Fruit fly (Drosophila melanogaster) whole organism, embryonic: ENCODE results near the gene CG10761.

Experiments used
- Ada2b ChIP-seq: fragments of 200-800 bp; sonication (Bioruptor generic); IDR thresholded peaks from 2 replicates; pipeline ENCODE4 v1.3.6; 2022; ENCODE audit warnings: missing biosample characterization, missing genetic modification characterization
- Antp ChIP-seq: fragments of 200-800 bp; sonication (Bioruptor generic); optimal IDR thresholded peaks from 3 replicates; lab custom pipeline; 2016; ENCODE audit warnings: missing biosample characterization, missing genetic modification characterization
- Atf-2 ChIP-seq: fragments of 200-800 bp; sonication (Bioruptor generic); optimal IDR thresholded peaks from 2 replicates; lab custom pipeline; 2016; ENCODE audit warnings: missing biosample characterization, missing genetic modification characterization
- BEAF-32 ChIP-seq: fragments of 200-800 bp; sonication (Bioruptor generic); optimal IDR thresholded peaks from 3 replicates; lab custom pipeline; 2017; ENCODE audit warnings: missing biosample characterization, missing genetic modification characterization, mild to moderate bottlenecking, moderate library complexity, missing genetic modification reagents
- CG10209 ChIP-seq: fragments of 200-800 bp; sonication (Bioruptor generic); optimal IDR thresholded peaks from 3 replicates; lab custom pipeline; 2017; ENCODE audit warnings: missing biosample characterization, mild to moderate bottlenecking, missing genetic modification characterization, missing genetic modification reagents
- CG12219 ChIP-seq: fragments of 200-800 bp; sonication (Bioruptor generic); optimal IDR thresholded peaks from 3 replicates; lab custom pipeline; 2018; ENCODE audit warnings: missing biosample characterization, mild to moderate bottlenecking, missing genetic modification characterization
- CG13296 ChIP-seq: fragments of 200-800 bp; sonication (Bioruptor generic); optimal IDR thresholded peaks from 3 replicates; lab custom pipeline; 2018; ENCODE audit warnings: missing biosample characterization, mild to moderate bottlenecking, missing genetic modification characterization
- CG13624 ChIP-seq: fragments of 200-800 bp; sonication (Bioruptor generic); optimal IDR thresholded peaks from 2 replicates; lab custom pipeline; 2016; ENCODE audit warnings: missing biosample characterization, missing genetic modification characterization
- CG14014 ChIP-seq: fragments of 200-800 bp; sonication (Bioruptor generic); IDR thresholded peaks from 2 replicates; pipeline ENCODE4 v1.3.6; 2022; ENCODE audit warnings: missing biosample characterization, missing genetic modification characterization
- CG15269 ChIP-seq: fragments of 200-800 bp; sonication (Bioruptor generic); optimal IDR thresholded peaks from 2 replicates; lab custom pipeline; 2018; ENCODE audit warnings: missing biosample characterization, mild to moderate bottlenecking, missing genetic modification characterization, moderate library complexity
- CG18262 ChIP-seq: fragments of 200-800 bp; optimal IDR thresholded peaks from 3 replicates; lab custom pipeline; 2019; ENCODE audit warnings: missing biosample characterization, mild to moderate bottlenecking, missing genetic modification characterization, moderate library complexity
- CG2199 ChIP-seq: fragments of 200-800 bp; sonication (Bioruptor generic); IDR thresholded peaks from 3 replicates; pipeline ENCODE4 v1.3.6; 2022; ENCODE audit warnings: missing biosample characterization, missing genetic modification characterization
- CG31388 ChIP-seq: fragments of 200-800 bp; sonication (Bioruptor generic); optimal IDR thresholded peaks from 2 replicates; lab custom pipeline; 2016; ENCODE audit warnings: missing biosample characterization, missing genetic modification characterization
- CG3407 ChIP-seq: fragments of 200-800 bp; sonication (Bioruptor generic); optimal IDR thresholded peaks from 2 replicates; lab custom pipeline; 2018; ENCODE audit warnings: missing biosample characterization, mild to moderate bottlenecking, missing genetic modification characterization
- CG34376 ChIP-seq: fragments of 200-800 bp; sonication (Bioruptor generic); optimal IDR thresholded peaks from 2 replicates; lab custom pipeline; 2018; ENCODE audit warnings: missing biosample characterization, mild to moderate bottlenecking, missing genetic modification characterization
- CG4820 ChIP-seq: fragments of 200-800 bp; sonication (Bioruptor generic); optimal IDR thresholded peaks from 3 replicates; lab custom pipeline; 2016; ENCODE audit warnings: missing biosample characterization, missing genetic modification characterization
- CG6654 ChIP-seq: fragments of 200-800 bp; sonication (Bioruptor generic); optimal IDR thresholded peaks from 2 replicates; lab custom pipeline; 2017; ENCODE audit warnings: missing biosample characterization, mild to moderate bottlenecking, missing genetic modification characterization
- CG6813 ChIP-seq: fragments of 200-800 bp; sonication (Bioruptor generic); optimal IDR thresholded peaks from 2 replicates; lab custom pipeline; 2017; ENCODE audit warnings: missing biosample characterization, missing genetic modification characterization, mild to moderate bottlenecking, moderate library complexity, missing genetic modification reagents
- CG8944 ChIP-seq: fragments of 200-800 bp; sonication (Bioruptor generic); optimal IDR thresholded peaks from 3 replicates; lab custom pipeline; 2016; ENCODE audit warnings: missing biosample characterization, missing genetic modification characterization
- CG9609 ChIP-seq: fragments of 200-800 bp; sonication (Bioruptor generic); optimal IDR thresholded peaks from 3 replicates; lab custom pipeline; 2016; ENCODE audit warnings: missing biosample characterization, missing genetic modification characterization
- CG9727 ChIP-seq: fragments of 200-800 bp; sonication (Bioruptor generic); optimal IDR thresholded peaks from 3 replicates; lab custom pipeline; 2017; ENCODE audit warnings: missing biosample characterization, mild to moderate bottlenecking, missing genetic modification characterization
- D ChIP-seq, 2 experiments: fragments of 200-800 bp in 1 of 2; fragments of >200 bp in 1 of 2; sonication (Bioruptor generic) in 1 of 2; optimal IDR thresholded peaks; 2 replicates in 1 of 2; 3 replicates in 1 of 2; lab custom pipeline; 2017; ENCODE audit warnings: mild to moderate bottlenecking in 1 of 2, missing biosample characterization in 1 of 2, missing genetic modification characterization in 1 of 2, missing genetic modification reagents in 1 of 2
- HLH54F ChIP-seq: fragments of 200-800 bp; sonication (Bioruptor generic); optimal IDR thresholded peaks from 3 replicates; lab custom pipeline; 2016; ENCODE audit warnings: missing biosample characterization, missing genetic modification characterization
- Hr51 ChIP-seq, 2 experiments: fragments of 200-800 bp; sonication (Bioruptor generic); optimal IDR thresholded peaks; 2 replicates in 1 of 2; 3 replicates in 1 of 2; lab custom pipeline; 2016 to 2018; ENCODE audit warnings: missing biosample characterization in 2 of 2, missing genetic modification characterization in 2 of 2, mild to moderate bottlenecking in 1 of 2, moderate library complexity in 1 of 2
- Neu2 ChIP-seq: fragments of 200-800 bp; sonication (Bioruptor generic); optimal IDR thresholded peaks from 3 replicates; lab custom pipeline; 2016; ENCODE audit warnings: missing biosample characterization, missing genetic modification characterization, borderline replicate concordance
- NfI ChIP-seq: fragments of 200-800 bp; sonication (Bioruptor generic); optimal IDR thresholded peaks from 3 replicates; lab custom pipeline; 2018; ENCODE audit warnings: missing biosample characterization, mild to moderate bottlenecking, missing genetic modification characterization, moderate library complexity
- Oli ChIP-seq: fragments of 200-800 bp; sonication (Bioruptor generic); optimal IDR thresholded peaks from 2 replicates; lab custom pipeline; 2018; ENCODE audit warnings: missing biosample characterization, mild to moderate bottlenecking, missing genetic modification characterization, moderate library complexity
- Opbp ChIP-seq: fragments of 200-800 bp; sonication (Bioruptor generic); IDR thresholded peaks from 3 replicates; pipeline ENCODE4 v1.3.6; 2022; ENCODE audit warnings: missing biosample characterization, missing genetic modification characterization; ENCODE audit not compliant: partially characterized antibody
- Sry-β ChIP-seq: fragments of 200-800 bp; sonication (Bioruptor generic); optimal IDR thresholded peaks from 2 replicates; lab custom pipeline; 2018; ENCODE audit warnings: missing biosample characterization, mild to moderate bottlenecking, missing genetic modification characterization, moderate library complexity
- Sry-δ ChIP-seq: fragments of 200-800 bp; sonication (Bioruptor generic); optimal IDR thresholded peaks from 2 replicates; lab custom pipeline; 2016; ENCODE audit warnings: missing biosample characterization, missing genetic modification characterization
- Usf ChIP-seq: fragments of 200-800 bp; sonication (Bioruptor generic); optimal IDR thresholded peaks from 2 replicates; lab custom pipeline; 2017; ENCODE audit warnings: missing genotype, missing biosample characterization, missing genetic modification characterization
- Xbp1 ChIP-seq: fragments of 200-800 bp; sonication (Bioruptor generic); optimal IDR thresholded peaks from 3 replicates; lab custom pipeline; 2016; ENCODE audit warnings: missing biosample characterization, mild to moderate bottlenecking, missing genetic modification characterization
- az2 ChIP-seq: fragments of 200-800 bp; sonication (Bioruptor generic); optimal IDR thresholded peaks from 3 replicates; lab custom pipeline; 2016; ENCODE audit warnings: missing biosample characterization, missing genetic modification characterization
- cad ChIP-seq: fragments of >200 bp; optimal IDR thresholded peaks from 2 replicates; lab custom pipeline; 2017; ENCODE audit warnings: missing biosample characterization, missing genetic modification characterization
- ci ChIP-seq: fragments of 200-800 bp; sonication (Bioruptor generic); IDR thresholded peaks from 3 replicates; pipeline ENCODE4 v1.3.6; 2022; ENCODE audit warnings: missing biosample characterization, missing genetic modification characterization
- crc ChIP-seq: fragments of 200-800 bp; sonication (Bioruptor generic); optimal IDR thresholded peaks from 2 replicates; lab custom pipeline; 2016; ENCODE audit warnings: missing biosample characterization, missing genetic modification characterization
- crol ChIP-seq: fragments of 200-800 bp; sonication (Bioruptor generic); IDR thresholded peaks from 2 replicates; pipeline ENCODE4 v1.3.6; 2022; ENCODE audit warnings: missing biosample characterization, missing genetic modification characterization
- dpn ChIP-seq, 2 experiments: fragments of 200-800 bp; sonication (Bioruptor generic); optimal IDR thresholded peaks; 3 replicates each; lab custom pipeline; 2016; ENCODE audit warnings: missing biosample characterization in 2 of 2, missing genetic modification characterization in 2 of 2
- gce ChIP-seq: fragments of 200-800 bp; sonication (Bioruptor generic); IDR thresholded peaks from 3 replicates; pipeline ENCODE4 v1.3.6; 2022; ENCODE audit warnings: missing biosample characterization, missing genetic modification characterization
- hth ChIP-seq: fragments of >200 bp; optimal IDR thresholded peaks from 2 replicates; lab custom pipeline; 2017; ENCODE audit warnings: inconsistent platforms
- lab ChIP-seq: fragments of 200-800 bp; sonication (Bioruptor generic); optimal IDR thresholded peaks from 3 replicates; lab custom pipeline; 2017; ENCODE audit warnings: missing biosample characterization, missing genetic modification characterization, mild to moderate bottlenecking, moderate library complexity, missing genetic modification reagents
- lmd ChIP-seq: fragments of 200-800 bp; sonication (Bioruptor generic); IDR thresholded peaks from 2 replicates; pipeline ENCODE4 v1.3.6; 2022; ENCODE audit warnings: missing biosample characterization, missing genetic modification characterization
- mam ChIP-seq: fragments of 200-800 bp; sonication (Bioruptor generic); optimal IDR thresholded peaks from 3 replicates; lab custom pipeline; 2016; ENCODE audit warnings: missing biosample characterization, missing genetic modification characterization
- mld ChIP-seq: fragments of 200-800 bp; sonication (Bioruptor generic); IDR thresholded peaks from 3 replicates; pipeline ENCODE4 v1.3.6; 2022; ENCODE audit warnings: missing biosample characterization, missing genetic modification characterization; ENCODE audit not compliant: partially characterized antibody
- nmo ChIP-seq: fragments of 200-800 bp; sonication (Bioruptor generic); optimal IDR thresholded peaks from 2 replicates; lab custom pipeline; 2018; ENCODE audit warnings: missing biosample characterization, mild to moderate bottlenecking, missing genetic modification characterization, moderate library complexity
- slbo ChIP-seq: fragments of 200-800 bp; sonication (Bioruptor generic); IDR thresholded peaks from 2 replicates; pipeline ENCODE4 v1.3.6; 2022; ENCODE audit warnings: missing biosample characterization, missing genetic modification characterization
- stwl ChIP-seq: fragments of 200-800 bp; sonication (Bioruptor generic); optimal IDR thresholded peaks from 3 replicates; lab custom pipeline; 2018; ENCODE audit warnings: missing biosample characterization, mild to moderate bottlenecking, missing genetic modification characterization, moderate library complexity
- tap ChIP-seq: fragments of 200-800 bp; optimal IDR thresholded peaks from 3 replicates; lab custom pipeline; 2019; ENCODE audit warnings: missing biosample characterization, mild to moderate bottlenecking, missing genetic modification characterization, moderate library complexity

Gene CG10761

DNA sequence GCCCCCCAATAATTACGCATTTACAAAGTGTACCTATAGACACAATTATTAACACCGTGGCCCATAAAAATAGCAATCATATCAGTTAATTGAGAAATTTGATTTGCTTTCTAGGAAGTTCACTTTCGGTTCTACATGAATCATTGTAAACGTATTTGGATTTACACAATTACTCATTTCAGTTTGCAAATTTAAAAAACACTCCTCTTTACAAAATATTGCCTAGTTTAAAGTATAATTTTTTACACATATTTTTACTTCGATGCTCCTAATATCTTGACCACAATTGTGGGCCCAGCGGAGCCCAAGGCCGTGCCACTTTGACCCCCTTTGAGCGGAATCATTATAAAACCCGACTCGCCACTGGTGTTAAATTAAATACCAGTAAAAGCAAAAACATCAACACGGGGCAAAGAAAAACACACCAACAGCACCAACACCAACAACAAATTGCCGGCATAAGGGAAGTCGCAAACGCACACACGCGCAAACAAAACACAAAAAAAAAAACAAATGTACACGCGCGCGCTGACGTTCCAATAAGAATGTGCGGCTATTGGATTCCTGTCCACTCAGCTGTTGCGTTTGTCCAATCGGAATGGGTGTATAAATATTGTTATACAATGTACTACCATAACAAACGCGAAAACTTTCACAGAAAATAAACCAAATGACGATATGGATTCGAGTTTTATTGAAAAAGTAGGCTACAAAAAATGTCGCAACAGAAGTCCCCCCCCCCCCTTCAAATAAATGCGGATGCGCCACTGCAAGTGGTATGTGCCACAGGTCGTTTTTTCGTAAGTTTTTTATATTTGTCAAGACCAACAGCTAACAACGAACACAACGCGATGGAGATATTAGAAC is 47.9 kb downstream of the CG10761 start (continued):
- TF ChIP-seq crc (GFP tag; lab: Kevin White, UChicago), result no peak
- peak; percentile 28 for TF ChIP-seq az2 (GFP tag; lab: Kevin White, UChicago)
- TF ChIP-seq CG6813, result peak; percentile 48
- no peak for TF ChIP-seq Sry-β (GFP tag; lab: Kevin White, UChicago)
- TF ChIP-seq slbo (GFP tag; lab: Robert Waterston, UW), result peak; percentile 78
- no peak for TF ChIP-seq Usf
- TF ChIP-seq BEAF-32 (GFP tag; lab: Kevin White, UChicago), result no peak
- no peak for TF ChIP-seq CG4820 (GFP tag; lab: Kevin White, UChicago)
- peak; percentile 67 for TF ChIP-seq CG34376 (GFP tag; lab: Kevin White, UChicago)
- peak; percentile 68 for TF ChIP-seq crol (GFP tag; lab: Robert Waterston, UW)
- peak; percentile 62 for TF ChIP-seq Xbp1 (GFP tag; lab: Kevin White, UChicago)
- peak; percentile 78 for TF ChIP-seq CG13296 (GFP tag; lab: Kevin White, UChicago)
- no peak for TF ChIP-seq Neu2 (GFP tag; lab: Kevin White, UChicago)
- peak; percentile 55 for TF ChIP-seq CG18262 (tag; lab: Kevin White, UChicago)
- peak; percentile 58 for TF ChIP-seq CG9727 (GFP tag; lab: Kevin White, UChicago)
- no peak for TF ChIP-seq stwl (tag; lab: Kevin White, UChicago)
- TF ChIP-seq hth (lab: Kevin White, UChicago), result no peak
- no peak for TF ChIP-seq CG2199
- peak; percentile 71 for TF ChIP-seq Oli (tag; lab: Kevin White, UChicago)
- TF ChIP-seq ci (GFP tag; lab: Robert Waterston, UW), result peak; percentile 22; the same call in 1 of the 3 replicates
- peak in 1 of 2 experiments; percentile 38 for TF ChIP-seq dpn (GFP tag; optimal IDR thresholded peaks at IDR 0.05; lab: Kevin White, UChicago)
- TF ChIP-seq lab, result peak; percentile 85
- peak; percentile 14 for TF ChIP-seq CG8944 (GFP tag; lab: Kevin White, UChicago)
- peak; percentile 52 for TF ChIP-seq Ada2b (GFP tag; lab: Robert Waterston, UW)
- no peak for TF ChIP-seq CG3407 (GFP tag; lab: Kevin White, UChicago)
- TF ChIP-seq gce (GFP tag; lab: Robert Waterston, UW), result peak; percentile 53; the same call in 1 of the 3 replicates
- TF ChIP-seq lmd (GFP tag; lab: Robert Waterston, UW), result peak; percentile 67
- peak; percentile 18 for TF ChIP-seq CG6654
- peak; percentile 78 for TF ChIP-seq NfI
- TF ChIP-seq HLH54F (GFP tag; lab: Kevin White, UChicago), result peak; percentile 33
- TF ChIP-seq CG13624 (GFP tag; lab: Kevin White, UChicago), result peak; percentile 65
- TF ChIP-seq D (optimal IDR thresholded peaks at IDR 0.05; lab: Kevin White, UChicago), result no peak
- TF ChIP-seq D (GFP tag; optimal IDR thresholded peaks at IDR 0.05; lab: Kevin White, UChicago), result peak; percentile 21
- peak; percentile 59 for TF ChIP-seq CG10209 (GFP tag; lab: Kevin White, UChicago)
- TF ChIP-seq Hr51 (GFP tag; optimal IDR thresholded peaks at IDR 0.05; lab: Kevin White, UChicago), result peak; percentile 15 to 77
- TF ChIP-seq Atf-2 (GFP tag; lab: Kevin White, UChicago), result peak; percentile 25
- TF ChIP-seq Antp (GFP tag; lab: Kevin White, UChicago), result no peak
- peak; percentile 74 for TF ChIP-seq CG14014 (GFP tag; lab: Robert Waterston, UW)
- peak; percentile 67 for TF ChIP-seq tap
- TF ChIP-seq Opbp, result no peak
- peak; percentile 60 for TF ChIP-seq nmo (GFP tag; lab: Kevin White, UChicago)
- peak; percentile 13 for TF ChIP-seq CG31388 (GFP tag; lab: Kevin White, UChicago)
- TF ChIP-seq CG15269 (tag; lab: Kevin White, UChicago), result peak; percentile 84
- TF ChIP-seq CG9609, result peak; percentile 43
- no peak for TF ChIP-seq cad
- TF ChIP-seq CG12219 (GFP tag; lab: Kevin White, UChicago), result peak; percentile 53
- no peak for TF ChIP-seq mam
- TF ChIP-seq mld (GFP tag; lab: Robert Waterston, UW), result no peak
- TF ChIP-seq Sry-δ, result peak; percentile 3
